Fruit fly (Drosophila melanogaster) whole organism, embryonic: ENCODE results near the gene CG6688.

Experiments
- CG11085 ChIP-seq: fragments of 200-800 bp; sonication (Bioruptor generic); IDR thresholded peaks from 2 replicates; pipeline ENCODE4 v1.3.6; 2022; ENCODE audit warnings: missing biosample characterization, missing genetic modification characterization
- CG14710 ChIP-seq: fragments of 200-800 bp; sonication (Bioruptor generic); optimal IDR thresholded peaks from 3 replicates; lab custom pipeline; 2019; ENCODE audit warnings: missing biosample characterization, mild to moderate bottlenecking, missing genetic modification characterization, moderate library complexity
- CG14965 ChIP-seq: fragments of 200-800 bp; sonication (Bioruptor generic); optimal IDR thresholded peaks from 2 replicates; lab custom pipeline; 2016; ENCODE audit warnings: missing biosample characterization, missing genetic modification characterization, borderline replicate concordance
- CG30431 ChIP-seq: fragments of 200-800 bp; sonication (Bioruptor generic); optimal IDR thresholded peaks from 2 replicates; lab custom pipeline; 2017; ENCODE audit warnings: missing biosample characterization, missing genetic modification characterization
- CG31388 ChIP-seq: fragments of 200-800 bp; sonication (Bioruptor generic); optimal IDR thresholded peaks from 2 replicates; lab custom pipeline; 2016; ENCODE audit warnings: missing biosample characterization, missing genetic modification characterization
- CG31441 ChIP-seq: fragments of 200-800 bp; sonication (Bioruptor generic); IDR thresholded peaks from 2 replicates; pipeline ENCODE4 v1.3.6; 2022; ENCODE audit warnings: missing biosample characterization, missing genetic modification characterization
- CG33557 ChIP-seq: fragments of 200-800 bp; sonication (Bioruptor generic); optimal IDR thresholded peaks from 2 replicates; lab custom pipeline; 2019; ENCODE audit warnings: missing biosample characterization, mild to moderate bottlenecking, missing genetic modification characterization, moderate library complexity
- CG6175 ChIP-seq: fragments of 200-800 bp; sonication (Bioruptor generic); IDR thresholded peaks from 3 replicates; pipeline ENCODE4 v1.3.6; 2022; ENCODE audit warnings: missing biosample characterization, missing genetic modification characterization
- CG6254 ChIP-seq: fragments of 200-800 bp; sonication (Bioruptor generic); optimal IDR thresholded peaks from 3 replicates; lab custom pipeline; 2017; ENCODE audit warnings: mild to moderate bottlenecking, missing biosample characterization, missing genetic modification reagents, missing genetic modification characterization
- CG8359 ChIP-seq: fragments of 200-800 bp; sonication (Bioruptor generic); optimal IDR thresholded peaks from 2 replicates; lab custom pipeline; 2017; ENCODE audit warnings: missing biosample characterization, mild to moderate bottlenecking, missing genetic modification characterization, borderline replicate concordance
- CG8765 ChIP-seq: fragments of 200-800 bp; sonication (Bioruptor generic); IDR thresholded peaks from 2 replicates; pipeline ENCODE4 v1.3.6; 2022; ENCODE audit warnings: missing biosample characterization, missing genetic modification characterization
- CG9727 ChIP-seq: fragments of 200-800 bp; sonication (Bioruptor generic); optimal IDR thresholded peaks from 3 replicates; lab custom pipeline; 2017; ENCODE audit warnings: missing biosample characterization, mild to moderate bottlenecking, missing genetic modification characterization
- CoRest ChIP-seq: fragments of 200-800 bp; sonication (Bioruptor generic); optimal IDR thresholded peaks from 3 replicates; lab custom pipeline; 2018; ENCODE audit warnings: missing biosample characterization, mild to moderate bottlenecking, missing genetic modification characterization, moderate library complexity
- Deaf1 ChIP-seq: fragments of 200-800 bp; optimal IDR thresholded peaks from 3 replicates; lab custom pipeline; 2019; ENCODE audit warnings: missing biosample characterization, mild to moderate bottlenecking, missing genetic modification characterization, moderate library complexity
- Doc2 ChIP-seq: fragments of 200-800 bp; sonication (Bioruptor generic); IDR thresholded peaks from 2 replicates; pipeline ENCODE4 v1.3.6; 2022; ENCODE audit warnings: missing biosample characterization, missing genetic modification characterization
- Ets65A ChIP-seq: fragments of 200-800 bp; sonication (Bioruptor generic); peaks from one replicate; lab custom pipeline; 2016; ENCODE audit warnings: missing biosample characterization, missing genetic modification characterization
- Kr ChIP-seq: fragments of 200-800 bp; sonication (Bioruptor generic); optimal IDR thresholded peaks from 2 replicates; lab custom pipeline; 2017; ENCODE audit warnings: missing biosample characterization, mild to moderate bottlenecking, missing genetic modification characterization
- Med ChIP-seq: fragments of 200-800 bp; sonication (Bioruptor generic); peaks from one replicate; lab custom pipeline; 2016; ENCODE audit warnings: missing biosample characterization, missing genetic modification characterization, mild to moderate bottlenecking, inconsistent platforms, moderate library complexity
- Mrtf ChIP-seq: fragments of 200-800 bp; sonication (Bioruptor generic); IDR thresholded peaks from 3 replicates; pipeline ENCODE4 v1.3.6; 2022; ENCODE audit warnings: missing biosample characterization, missing genetic modification characterization
- Oaz ChIP-seq: fragments of 200-800 bp; sonication (Bioruptor generic); IDR thresholded peaks from 2 replicates; pipeline ENCODE4 v1.3.6; 2022; ENCODE audit warnings: missing biosample characterization, missing genetic modification characterization
- Poxn ChIP-seq: fragments of 200-800 bp; sonication (Bioruptor generic); IDR thresholded peaks from 2 replicates; pipeline ENCODE4 v1.3.6; 2022; ENCODE audit warnings: missing biosample characterization, missing genetic modification characterization
- Sox102F ChIP-seq: fragments of 200-800 bp; sonication (Bioruptor generic); optimal IDR thresholded peaks from 2 replicates; lab custom pipeline; 2018; ENCODE audit warnings: missing biosample characterization, mild to moderate bottlenecking, missing genetic modification characterization, moderate library complexity
- YL-1 ChIP-seq: fragments of 200-800 bp; sonication (Bioruptor generic); optimal IDR thresholded peaks from 3 replicates; lab custom pipeline; 2017; ENCODE audit warnings: missing biosample characterization, mild to moderate bottlenecking, missing genetic modification characterization
- ash1 ChIP-seq: fragments of 200-800 bp; sonication (Bioruptor generic); optimal IDR thresholded peaks from 2 replicates; lab custom pipeline; 2018; ENCODE audit warnings: missing biosample characterization, mild to moderate bottlenecking, missing genetic modification characterization
- bab2 ChIP-seq: fragments of 200-800 bp; sonication (Bioruptor generic); optimal IDR thresholded peaks from 2 replicates; lab custom pipeline; 2016; ENCODE audit warnings: missing biosample characterization, missing genetic modification characterization
- cas ChIP-seq: fragments of 200-800 bp; sonication (Bioruptor generic); IDR thresholded peaks from 2 replicates; pipeline ENCODE4 v1.3.6; 2022; ENCODE audit warnings: missing biosample characterization, missing genetic modification characterization
- chinmo ChIP-seq: fragments of 200-800 bp; sonication (Bioruptor generic); IDR thresholded peaks from 4 replicates; pipeline ENCODE4 v1.3.6; 2022; ENCODE audit warnings: missing biosample characterization, missing genetic modification characterization; ENCODE audit not compliant: partially characterized antibody
- dimm ChIP-seq: fragments of 200-800 bp; sonication (Bioruptor generic); IDR thresholded peaks from 2 replicates; pipeline ENCODE4 v1.3.6; 2022; ENCODE audit warnings: missing biosample characterization, missing genetic modification characterization
- emc ChIP-seq: fragments of 200-800 bp; sonication (Bioruptor generic); optimal IDR thresholded peaks from 2 replicates; lab custom pipeline; 2016; ENCODE audit warnings: missing biosample characterization, missing genetic modification characterization
- ems ChIP-seq: fragments of 200-800 bp; sonication (Bioruptor generic); optimal IDR thresholded peaks from 3 replicates; lab custom pipeline; 2016; ENCODE audit warnings: missing biosample characterization, missing genetic modification characterization
- fd64A ChIP-seq: fragments of 200-800 bp; sonication (Bioruptor generic); optimal IDR thresholded peaks from 3 replicates; lab custom pipeline; 2018; ENCODE audit warnings: missing biosample characterization, mild to moderate bottlenecking, missing genetic modification characterization
- gcm ChIP-seq: fragments of 200-800 bp; sonication (Bioruptor generic); optimal IDR thresholded peaks from 2 replicates; lab custom pipeline; 2019; ENCODE audit warnings: missing biosample characterization, mild to moderate bottlenecking, missing genetic modification characterization, moderate library complexity
- gfzf ChIP-seq: fragments of 200-800 bp; sonication (Bioruptor generic); optimal IDR thresholded peaks from 2 replicates; lab custom pipeline; 2016; ENCODE audit warnings: missing biosample characterization, mild to moderate bottlenecking, missing genetic modification characterization, moderate library complexity
- grau ChIP-seq: fragments of 200-800 bp; optimal IDR thresholded peaks from 3 replicates; lab custom pipeline; 2019; ENCODE audit warnings: missing biosample characterization, mild to moderate bottlenecking, missing genetic modification characterization, moderate library complexity
- gsb-n ChIP-seq: fragments of 200-800 bp; sonication (Bioruptor generic); optimal IDR thresholded peaks from 3 replicates; lab custom pipeline; 2018; ENCODE audit warnings: missing biosample characterization, mild to moderate bottlenecking, missing genetic modification characterization
- gt ChIP-seq: fragments of 200-800 bp; sonication (Bioruptor generic); IDR thresholded peaks from 2 replicates; pipeline ENCODE4 v1.3.6; 2022; ENCODE audit warnings: missing biosample characterization, missing genetic modification characterization
- hkb ChIP-seq, 2 experiments: fragments of 200-800 bp in 1 of 2; fragments of >200 bp in 1 of 2; sonication (Bioruptor generic) in 1 of 2; IDR thresholded peaks in 1 of 2; optimal IDR thresholded peaks in 1 of 2; 2 replicates each; pipeline versions ENCODE4 v1.3.6 to Lab custom; 2017 to 2022; ENCODE audit warnings: missing biosample characterization in 1 of 2, missing genetic modification characterization in 1 of 2
- nmo ChIP-seq: fragments of 200-800 bp; sonication (Bioruptor generic); optimal IDR thresholded peaks from 2 replicates; lab custom pipeline; 2018; ENCODE audit warnings: missing biosample characterization, mild to moderate bottlenecking, missing genetic modification characterization, moderate library complexity
- prd ChIP-seq, 3 experiments: fragments of >200 bp in 2 of 3; fragments of 200-800 bp in 1 of 3; sonication (Bioruptor generic) in 1 of 3; optimal IDR thresholded peaks in 2 of 3; IDR thresholded peaks in 1 of 3; 2 replicates in 2 of 3; 3 replicates in 1 of 3; pipeline versions ENCODE4 v1.3.6 to Lab custom; 2017 to 2022; ENCODE audit warnings: missing biosample characterization in 1 of 3, missing genetic modification characterization in 1 of 3
- pros ChIP-seq: fragments of 200-800 bp; sonication (Bioruptor generic); optimal IDR thresholded peaks from 3 replicates; lab custom pipeline; 2019; ENCODE audit warnings: missing biosample characterization, mild to moderate bottlenecking, missing genetic modification characterization, moderate library complexity
- repo ChIP-seq: fragments of 200-800 bp; sonication (Bioruptor generic); optimal IDR thresholded peaks from 2 replicates; lab custom pipeline; 2016; ENCODE audit warnings: missing biosample characterization, missing genetic modification characterization
- sc ChIP-seq, 3 experiments: fragments of >200 bp in 2 of 3; fragments of 200-800 bp in 1 of 3; sonication (Bioruptor generic) in 1 of 3; optimal IDR thresholded peaks; 2 replicates in 2 of 3; 3 replicates in 1 of 3; lab custom pipeline; 2017; ENCODE audit warnings: mild to moderate bottlenecking in 1 of 3, missing biosample characterization in 1 of 3, missing genetic modification characterization in 1 of 3, missing genetic modification reagents in 1 of 3
- sna ChIP-seq: fragments of 200-800 bp; sonication (Bioruptor generic); IDR thresholded peaks from 2 replicates; pipeline ENCODE4 v1.3.6; 2022; ENCODE audit warnings: missing biosample characterization, missing genetic modification characterization; ENCODE audit not compliant: partially characterized antibody
- tgo ChIP-seq: fragments of 200-800 bp; sonication (Bioruptor generic); IDR thresholded peaks from 3 replicates; pipeline ENCODE4 v1.3.6; 2022; ENCODE audit warnings: missing biosample characterization, missing genetic modification characterization
- tll ChIP-seq, 2 experiments: fragments of 200-800 bp in 1 of 2; fragments of >200 bp in 1 of 2; sonication (Bioruptor generic) in 1 of 2; optimal IDR thresholded peaks; 2 replicates each; lab custom pipeline; 2017 to 2019; ENCODE audit warnings: missing biosample characterization in 2 of 2, missing genetic modification characterization in 2 of 2, mild to moderate bottlenecking in 1 of 2, moderate library complexity in 1 of 2
- tup ChIP-seq: fragments of 200-800 bp; sonication (Bioruptor generic); optimal IDR thresholded peaks from 2 replicates; lab custom pipeline; 2016; ENCODE audit warnings: missing biosample characterization, mild to moderate bottlenecking, missing genetic modification characterization, moderate library complexity
- unc-4 ChIP-seq: fragments of 200-800 bp; sonication (Bioruptor generic); IDR thresholded peaks from 2 replicates; pipeline ENCODE4 v1.3.6; 2022; ENCODE audit warnings: missing biosample characterization, missing genetic modification characterization; ENCODE audit not compliant: partially characterized antibody
- vnd ChIP-seq: fragments of 200-800 bp; sonication (Bioruptor generic); IDR thresholded peaks from 3 replicates; pipeline ENCODE4 v1.3.6; 2022; ENCODE audit warnings: missing biosample characterization, missing genetic modification characterization; ENCODE audit not compliant: partially characterized antibody
- zfh2 ChIP-seq: fragments of 200-800 bp; sonication (Bioruptor generic); optimal IDR thresholded peaks from 2 replicates; lab custom pipeline; 2016; ENCODE audit warnings: missing biosample characterization, missing genetic modification characterization

Gene CG6688

dm6 chr3R:23048690-23049118 is 36.5 kb downstream of the CG6688 start (continued):
- peak; percentile 92 for TF ChIP-seq nmo (GFP tag; lab: Kevin White, UChicago)
- TF ChIP-seq Kr, result no peak
- no peak for TF ChIP-seq unc-4 (GFP tag; lab: Robert Waterston, UW)
- TF ChIP-seq ash1 (GFP tag; lab: Kevin White, UChicago), result no peak
- no peak for TF ChIP-seq prd (optimal IDR thresholded peaks at IDR 0.05; lab: Kevin White, UChicago)
- peak; percentile 75 for TF ChIP-seq prd (GFP tag; IDR thresholded peaks at IDR 0.05; lab: Robert Waterston, UW)
- peak; percentile 74 for TF ChIP-seq CG14710
- no peak for TF ChIP-seq tll (GFP tag; optimal IDR thresholded peaks at IDR 0.05; lab: Kevin White, UChicago)
- TF ChIP-seq chinmo (GFP tag; lab: Robert Waterston, UW), result no peak
- peak; percentile 54; the same call in 1 of the 2 replicates for TF ChIP-seq Oaz (GFP tag; lab: Robert Waterston, UW)
- TF ChIP-seq gt (GFP tag; lab: Robert Waterston, UW), result no peak
- TF ChIP-seq tup (GFP tag; lab: Kevin White, UChicago), result no peak
- peak; percentile 53; the same call in 1 of the 3 replicates for TF ChIP-seq Mrtf (GFP tag; lab: Robert Waterston, UW)
- TF ChIP-seq CG6254 (GFP tag; lab: Kevin White, UChicago), result peak; percentile 59
- TF ChIP-seq CG31441, result peak; percentile 91
- TF ChIP-seq Poxn (GFP tag; lab: Robert Waterston, UW), result no peak
- TF ChIP-seq CG30431 (GFP tag; lab: Kevin White, UChicago), result peak; percentile 37
- TF ChIP-seq cas (GFP tag; lab: Robert Waterston, UW), result no peak
- TF ChIP-seq CG6175 (GFP tag; lab: Robert Waterston, UW), result no peak
- TF ChIP-seq tgo (GFP tag; lab: Robert Waterston, UW), result peak; percentile 75
- TF ChIP-seq grau (tag; lab: Kevin White, UChicago), result peak; percentile 83
- TF ChIP-seq Doc2 (GFP tag; lab: Robert Waterston, UW), result no peak
- TF ChIP-seq bab2 (GFP tag; lab: Kevin White, UChicago), result peak; percentile 2
- peak; percentile 95 for TF ChIP-seq Ets65A (GFP tag; lab: Kevin White, UChicago)
- peak; percentile 84 for TF ChIP-seq Sox102F (GFP tag; lab: Kevin White, UChicago)
- TF ChIP-seq sc (optimal IDR thresholded peaks at IDR 0.05; lab: Kevin White, UChicago), result no peak
- peak; percentile 62 for TF ChIP-seq sc (GFP tag; optimal IDR thresholded peaks at IDR 0.05; lab: Kevin White, UChicago)
- TF ChIP-seq gfzf, result no peak
- TF ChIP-seq gsb-n, result peak; percentile 42
- TF ChIP-seq emc (GFP tag; lab: Kevin White, UChicago), result no peak
- TF ChIP-seq gcm, result peak; percentile 76
- peak; percentile 71 for TF ChIP-seq Med (GFP tag; lab: Kevin White, UChicago)
- TF ChIP-seq CG33557, result no peak
- TF ChIP-seq CG9727, result peak; percentile 67
- TF ChIP-seq CG8765, result no peak
- no peak for TF ChIP-seq CG8359 (GFP tag; lab: Kevin White, UChicago)
- TF ChIP-seq vnd (GFP tag; lab: Robert Waterston, UW), result no peak
- peak; percentile 14 for TF ChIP-seq repo
- TF ChIP-seq ems (GFP tag; lab: Kevin White, UChicago), result peak; percentile 11
- TF ChIP-seq CG11085 (GFP tag; lab: Robert Waterston, UW), result no peak
- TF ChIP-seq sna, result no peak
- TF ChIP-seq CG14965 (GFP tag; lab: Kevin White, UChicago), result no peak
- peak; percentile 89 for TF ChIP-seq CoRest (tag; lab: Kevin White, UChicago)
- TF ChIP-seq zfh2 (GFP tag; lab: Kevin White, UChicago), result no peak
- TF ChIP-seq CG31388, result peak; percentile 4
- no peak for TF ChIP-seq dimm (GFP tag; lab: Robert Waterston, UW)
- peak; percentile 57 for TF ChIP-seq Deaf1 (tag; lab: Kevin White, UChicago)
- TF ChIP-seq fd64A (GFP tag; lab: Kevin White, UChicago), result no peak
- no peak for TF ChIP-seq hkb (optimal IDR thresholded peaks at IDR 0.05; lab: Kevin White, UChicago)
- peak; percentile 57 for TF ChIP-seq hkb (GFP tag; IDR thresholded peaks at IDR 0.05; lab: Robert Waterston, UW)
- TF ChIP-seq pros (GFP tag; lab: Kevin White, UChicago), result peak; percentile 84
- TF ChIP-seq YL-1 (GFP tag; lab: Kevin White, UChicago), result no peak
